Fruit fly (Drosophila melanogaster) whole organism, embryonic: ENCODE measurements around the gene Nubp1.
A peak's percentile ranks its signal among the peaks of the same experiment; 100 is the strongest.

ENCODE experiments used
- B-H1 ChIP-seq: fragments of 200-800 bp; sonication (Bioruptor generic); IDR thresholded peaks from 3 replicates; pipeline ENCODE4 v1.3.6; 2022; ENCODE audit warnings: missing biosample characterization, missing genetic modification characterization
- BtbVII ChIP-seq: fragments of 200-800 bp; sonication (Bioruptor generic); optimal IDR thresholded peaks from 3 replicates; lab custom pipeline; 2017; ENCODE audit warnings: missing biosample characterization, mild to moderate bottlenecking, missing genetic modification characterization
- Bteb2 ChIP-seq: fragments of 200-800 bp; sonication (Bioruptor generic); optimal IDR thresholded peaks from 2 replicates; lab custom pipeline; 2016; ENCODE audit warnings: missing biosample characterization, missing genetic modification characterization
- CG11085 ChIP-seq: fragments of 200-800 bp; sonication (Bioruptor generic); IDR thresholded peaks from 2 replicates; pipeline ENCODE4 v1.3.6; 2022; ENCODE audit warnings: missing biosample characterization, missing genetic modification characterization
- CG17359 ChIP-seq: fragments of 200-800 bp; sonication (Bioruptor generic); optimal IDR thresholded peaks from 3 replicates; lab custom pipeline; 2018; ENCODE audit warnings: missing biosample characterization, mild to moderate bottlenecking, missing genetic modification characterization, moderate library complexity
- CG17612 ChIP-seq: fragments of 200-800 bp; sonication (Bioruptor generic); IDR thresholded peaks from 2 replicates; pipeline ENCODE4 v1.3.6; 2022; ENCODE audit warnings: missing biosample characterization, missing genetic modification characterization
- CG18764 ChIP-seq: fragments of 200-800 bp; sonication (Bioruptor generic); optimal IDR thresholded peaks from 3 replicates; lab custom pipeline; 2016; ENCODE audit warnings: missing biosample characterization, missing genetic modification characterization
- CG2712 ChIP-seq: fragments of 200-800 bp; optimal IDR thresholded peaks from 3 replicates; lab custom pipeline; 2019; ENCODE audit warnings: missing biosample characterization, mild to moderate bottlenecking, missing genetic modification characterization, moderate library complexity
- CG31441 ChIP-seq: fragments of 200-800 bp; sonication (Bioruptor generic); IDR thresholded peaks from 2 replicates; pipeline ENCODE4 v1.3.6; 2022; ENCODE audit warnings: missing biosample characterization, missing genetic modification characterization
- CG3281 ChIP-seq: fragments of 200-800 bp; sonication (Bioruptor generic); optimal IDR thresholded peaks from 3 replicates; lab custom pipeline; 2017; ENCODE audit warnings: missing biosample characterization, mild to moderate bottlenecking, missing genetic modification characterization
- CG33213 ChIP-seq: fragments of 200-800 bp; sonication (Bioruptor generic); optimal IDR thresholded peaks from 3 replicates; lab custom pipeline; 2016; ENCODE audit warnings: missing biosample characterization, missing genetic modification characterization
- CG4424 ChIP-seq: fragments of 200-800 bp; sonication (Bioruptor generic); optimal IDR thresholded peaks from 3 replicates; lab custom pipeline; 2016; ENCODE audit warnings: missing biosample characterization, missing genetic modification characterization
- CG4707 ChIP-seq: fragments of 200-800 bp; sonication (Bioruptor generic); optimal IDR thresholded peaks from 2 replicates; lab custom pipeline; 2018; ENCODE audit warnings: missing biosample characterization, mild to moderate bottlenecking, missing genetic modification characterization, moderate library complexity
- CG4730 ChIP-seq: fragments of 200-800 bp; sonication (Bioruptor generic); IDR thresholded peaks from 2 replicates; pipeline ENCODE4 v1.3.6; 2022; ENCODE audit warnings: missing biosample characterization, missing genetic modification characterization
- CG4820 ChIP-seq: fragments of 200-800 bp; sonication (Bioruptor generic); optimal IDR thresholded peaks from 3 replicates; lab custom pipeline; 2016; ENCODE audit warnings: missing biosample characterization, missing genetic modification characterization
- CG6765 ChIP-seq: fragments of 200-800 bp; sonication (Bioruptor generic); optimal IDR thresholded peaks from 3 replicates; lab custom pipeline; 2017; ENCODE audit warnings: missing biosample characterization, mild to moderate bottlenecking, missing genetic modification characterization
- CG6791 ChIP-seq: fragments of 200-800 bp; sonication (Bioruptor generic); IDR thresholded peaks from 3 replicates; pipeline ENCODE4 v1.3.6; 2022; ENCODE audit warnings: missing biosample characterization, missing genetic modification characterization; ENCODE audit not compliant: partially characterized antibody
- CG8388 ChIP-seq: fragments of 200-800 bp; sonication (Bioruptor generic); optimal IDR thresholded peaks from 2 replicates; lab custom pipeline; 2019; ENCODE audit warnings: missing biosample characterization, mild to moderate bottlenecking, missing genetic modification characterization, moderate library complexity
- CG9727 ChIP-seq: fragments of 200-800 bp; sonication (Bioruptor generic); optimal IDR thresholded peaks from 3 replicates; lab custom pipeline; 2017; ENCODE audit warnings: missing biosample characterization, mild to moderate bottlenecking, missing genetic modification characterization
- Doc2 ChIP-seq: fragments of 200-800 bp; sonication (Bioruptor generic); IDR thresholded peaks from 2 replicates; pipeline ENCODE4 v1.3.6; 2022; ENCODE audit warnings: missing biosample characterization, missing genetic modification characterization
- Doc3 ChIP-seq: fragments of 200-800 bp; sonication (Bioruptor generic); IDR thresholded peaks from 3 replicates; pipeline ENCODE4 v1.3.6; 2022; ENCODE audit warnings: missing biosample characterization, missing genetic modification characterization; ENCODE audit not compliant: partially characterized antibody
- Dp ChIP-seq: fragments of 200-800 bp; sonication (Bioruptor generic); optimal IDR thresholded peaks from 2 replicates; lab custom pipeline; 2018; ENCODE audit warnings: missing biosample characterization, mild to moderate bottlenecking, missing genetic modification characterization, moderate library complexity
- Drgx ChIP-seq: fragments of 200-800 bp; sonication (Bioruptor generic); IDR thresholded peaks from 2 replicates; pipeline ENCODE4 v1.3.6; 2022; ENCODE audit warnings: missing biosample characterization, missing genetic modification characterization
- Hr51 ChIP-seq, 2 experiments: fragments of 200-800 bp; sonication (Bioruptor generic); optimal IDR thresholded peaks; 2 replicates in 1 of 2; 3 replicates in 1 of 2; lab custom pipeline; 2016 to 2018; ENCODE audit warnings: missing biosample characterization in 2 of 2, missing genetic modification characterization in 2 of 2, mild to moderate bottlenecking in 1 of 2, moderate library complexity in 1 of 2
- Hsf ChIP-seq: fragments of 200-800 bp; sonication (Bioruptor generic); optimal IDR thresholded peaks from 3 replicates; lab custom pipeline; 2016; ENCODE audit warnings: missing biosample characterization, missing genetic modification characterization
- PHDP ChIP-seq: fragments of 200-800 bp; sonication (Bioruptor generic); optimal IDR thresholded peaks from 3 replicates; lab custom pipeline; 2018; ENCODE audit warnings: missing biosample characterization, mild to moderate bottlenecking, missing genetic modification characterization, moderate library complexity
- Xrp1 ChIP-seq: fragments of 200-800 bp; sonication (Bioruptor generic); IDR thresholded peaks from 2 replicates; pipeline ENCODE4 v1.3.6; 2022; ENCODE audit warnings: missing biosample characterization, missing genetic modification characterization
- al ChIP-seq: fragments of 200-800 bp; sonication (Bioruptor generic); IDR thresholded peaks from 2 replicates; pipeline ENCODE4 v1.3.6; 2022; ENCODE audit warnings: missing biosample characterization, missing genetic modification characterization
- br ChIP-seq: fragments of >200 bp; optimal IDR thresholded peaks from 2 replicates; lab custom pipeline; 2017
- btn ChIP-seq: fragments of 200-800 bp; sonication (Bioruptor generic); optimal IDR thresholded peaks from 2 replicates; lab custom pipeline; 2016; ENCODE audit warnings: missing biosample characterization, missing genetic modification characterization
- cato ChIP-seq: fragments of 200-800 bp; sonication (Bioruptor generic); optimal IDR thresholded peaks from 2 replicates; lab custom pipeline; 2016; ENCODE audit warnings: missing biosample characterization, missing genetic modification characterization, borderline replicate concordance
- ems ChIP-seq: fragments of 200-800 bp; sonication (Bioruptor generic); optimal IDR thresholded peaks from 3 replicates; lab custom pipeline; 2016; ENCODE audit warnings: missing biosample characterization, missing genetic modification characterization
- gce ChIP-seq: fragments of 200-800 bp; sonication (Bioruptor generic); IDR thresholded peaks from 3 replicates; pipeline ENCODE4 v1.3.6; 2022; ENCODE audit warnings: missing biosample characterization, missing genetic modification characterization
- her ChIP-seq: fragments of 200-800 bp; sonication (Bioruptor generic); optimal IDR thresholded peaks from 2 replicates; lab custom pipeline; 2016; ENCODE audit warnings: missing biosample characterization, missing genetic modification characterization
- insv ChIP-seq, 2 experiments: fragments of 200-800 bp; sonication (Bioruptor generic); optimal IDR thresholded peaks; 3 replicates each; lab custom pipeline; 2016 to 2018; ENCODE audit warnings: missing biosample characterization in 2 of 2, missing genetic modification characterization in 2 of 2
- lab ChIP-seq: fragments of 200-800 bp; sonication (Bioruptor generic); optimal IDR thresholded peaks from 3 replicates; lab custom pipeline; 2017; ENCODE audit warnings: missing biosample characterization, missing genetic modification characterization, mild to moderate bottlenecking, moderate library complexity, missing genetic modification reagents
- luna ChIP-seq: fragments of 200-800 bp; sonication (Bioruptor generic); optimal IDR thresholded peaks from 2 replicates; lab custom pipeline; 2016; ENCODE audit warnings: missing biosample characterization, missing genetic modification characterization
- mld ChIP-seq: fragments of 200-800 bp; sonication (Bioruptor generic); IDR thresholded peaks from 3 replicates; pipeline ENCODE4 v1.3.6; 2022; ENCODE audit warnings: missing biosample characterization, missing genetic modification characterization; ENCODE audit not compliant: partially characterized antibody
- nom ChIP-seq: fragments of 200-800 bp; sonication (Bioruptor generic); optimal IDR thresholded peaks from 2 replicates; lab custom pipeline; 2017; ENCODE audit warnings: missing biosample characterization, missing genetic modification characterization, mild to moderate bottlenecking, moderate library complexity, missing genetic modification reagents
- pb ChIP-seq: fragments of 200-800 bp; sonication (Bioruptor generic); optimal IDR thresholded peaks from 3 replicates; lab custom pipeline; 2016; ENCODE audit warnings: missing biosample characterization, missing genetic modification characterization
- phol ChIP-seq: fragments of 200-800 bp; sonication (Bioruptor generic); optimal IDR thresholded peaks from 3 replicates; lab custom pipeline; 2018; ENCODE audit warnings: missing biosample characterization, mild to moderate bottlenecking, missing genetic modification characterization, moderate library complexity
- pros ChIP-seq: fragments of 200-800 bp; sonication (Bioruptor generic); optimal IDR thresholded peaks from 3 replicates; lab custom pipeline; 2019; ENCODE audit warnings: missing biosample characterization, mild to moderate bottlenecking, missing genetic modification characterization, moderate library complexity
- pzg ChIP-seq: fragments of 200-800 bp; sonication (Bioruptor generic); optimal IDR thresholded peaks from 3 replicates; lab custom pipeline; 2018; ENCODE audit warnings: missing biosample characterization, mild to moderate bottlenecking, missing genetic modification characterization, moderate library complexity
- run ChIP-seq: fragments of 200-800 bp; sonication (Bioruptor generic); optimal IDR thresholded peaks from 3 replicates; lab custom pipeline; 2018; ENCODE audit warnings: missing biosample characterization, mild to moderate bottlenecking, missing genetic modification characterization
- sima ChIP-seq: fragments of 200-800 bp; sonication (Bioruptor generic); optimal IDR thresholded peaks from 2 replicates; lab custom pipeline; 2016; ENCODE audit warnings: missing biosample characterization, missing genetic modification characterization
- slbo ChIP-seq: fragments of 200-800 bp; sonication (Bioruptor generic); IDR thresholded peaks from 2 replicates; pipeline ENCODE4 v1.3.6; 2022; ENCODE audit warnings: missing biosample characterization, missing genetic modification characterization
- tap ChIP-seq: fragments of 200-800 bp; optimal IDR thresholded peaks from 3 replicates; lab custom pipeline; 2019; ENCODE audit warnings: missing biosample characterization, mild to moderate bottlenecking, missing genetic modification characterization, moderate library complexity
- toy ChIP-seq: fragments of 200-800 bp; sonication (Bioruptor generic); IDR thresholded peaks from 2 replicates; pipeline ENCODE4 v1.3.6; 2022; ENCODE audit warnings: missing biosample characterization, missing genetic modification characterization
- unpg ChIP-seq: fragments of 200-800 bp; sonication (Bioruptor generic); optimal IDR thresholded peaks from 3 replicates; lab custom pipeline; 2018; ENCODE audit warnings: missing biosample characterization, mild to moderate bottlenecking, missing genetic modification characterization, moderate library complexity
- zen ChIP-seq: fragments of 200-800 bp; sonication (Bioruptor generic); optimal IDR thresholded peaks from 3 replicates; lab custom pipeline; 2018; ENCODE audit warnings: missing biosample characterization, mild to moderate bottlenecking, missing genetic modification characterization, moderate library complexity

The Nubp1 gene

DNA sequence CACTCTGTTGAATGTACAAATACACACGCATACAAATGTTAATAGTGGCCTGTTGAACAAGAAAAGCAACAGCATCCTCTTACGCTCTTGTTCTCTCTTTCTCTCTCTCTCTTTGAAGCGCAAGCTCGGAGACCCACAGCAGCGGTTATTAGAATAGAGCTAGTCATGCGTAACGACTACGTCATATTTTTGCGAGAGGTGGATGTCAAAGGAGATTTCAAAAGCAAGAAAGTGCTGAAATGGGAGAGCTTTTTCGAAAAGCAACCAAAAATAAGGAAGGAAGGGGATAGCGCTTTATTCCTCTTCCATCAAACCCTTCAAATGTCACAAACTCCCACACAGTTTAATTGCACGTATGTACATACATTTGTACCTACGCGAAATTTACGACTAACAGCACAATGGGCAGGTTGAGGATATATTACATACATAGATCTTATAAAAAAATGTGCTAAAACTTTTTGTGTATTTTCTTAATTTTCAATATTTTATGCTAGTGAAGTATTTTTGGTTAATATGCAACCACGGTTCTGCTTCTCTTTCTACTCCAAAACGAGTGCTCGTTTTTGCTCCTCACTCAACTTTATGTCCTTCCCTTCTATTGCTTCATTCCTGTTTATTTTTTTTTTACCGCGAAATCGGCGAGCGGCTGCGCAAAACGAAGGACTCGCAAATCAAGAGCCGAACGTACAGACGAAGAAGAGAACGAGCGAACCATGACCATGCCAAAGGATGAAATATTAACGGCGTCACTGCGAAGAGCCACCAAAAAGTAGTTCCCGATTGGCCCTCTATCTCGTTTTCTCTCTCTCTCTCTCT, 42.3 kb upstream of the Nubp1 start (continued):
- TF ChIP-seq CG31441 (GFP tag; lab: Robert Waterston, UW), result no peak
- TF ChIP-seq CG2712, result no peak
- no peak for TF ChIP-seq CG4707 (GFP tag; lab: Kevin White, UChicago)
- no peak for TF ChIP-seq pzg (GFP tag; lab: Kevin White, UChicago)
- no peak for TF ChIP-seq al
- no peak for TF ChIP-seq insv (GFP tag; optimal IDR thresholded peaks at IDR 0.05; lab: Kevin White, UChicago)
- TF ChIP-seq CG4820, result no peak
- no peak for TF ChIP-seq CG18764 (GFP tag; lab: Kevin White, UChicago)
- no peak for TF ChIP-seq CG4730 (GFP tag; lab: Robert Waterston, UW)
- peak; percentile 30 for TF ChIP-seq nom (GFP tag; lab: Kevin White, UChicago)
- TF ChIP-seq CG6765 (GFP tag; lab: Kevin White, UChicago), result no peak
- no peak for TF ChIP-seq CG33213
- no peak for TF ChIP-seq Bteb2
- no peak for TF ChIP-seq Xrp1 (GFP tag; lab: Robert Waterston, UW)
- no peak for TF ChIP-seq luna (GFP tag; lab: Kevin White, UChicago)
- peak; percentile 28 for TF ChIP-seq Hsf (GFP tag; lab: Kevin White, UChicago)
- TF ChIP-seq pros (GFP tag; lab: Kevin White, UChicago), result peak; percentile 8
- no peak for TF ChIP-seq BtbVII (GFP tag; lab: Kevin White, UChicago)
- TF ChIP-seq mld (GFP tag; lab: Robert Waterston, UW), result no peak
- peak; percentile 8 for TF ChIP-seq unpg (GFP tag; lab: Kevin White, UChicago)
- no peak for TF ChIP-seq CG17359 (tag; lab: Kevin White, UChicago)
- no peak for TF ChIP-seq btn (GFP tag; lab: Kevin White, UChicago)
- TF ChIP-seq CG17612 (GFP tag; lab: Robert Waterston, UW), result no peak
- TF ChIP-seq slbo, result peak; percentile 57
- no peak for TF ChIP-seq CG3281
- TF ChIP-seq PHDP, result peak; percentile 29
- TF ChIP-seq ems (GFP tag; lab: Kevin White, UChicago), result no peak
- TF ChIP-seq CG11085 (GFP tag; lab: Robert Waterston, UW), result no peak
- TF ChIP-seq CG9727 (GFP tag; lab: Kevin White, UChicago), result peak; percentile 49
- TF ChIP-seq Doc2, result no peak
- TF ChIP-seq toy (GFP tag; lab: Robert Waterston, UW), result no peak
- TF ChIP-seq pb (GFP tag; lab: Kevin White, UChicago), result no peak
- no peak for TF ChIP-seq Dp (GFP tag; lab: Kevin White, UChicago)
- no peak for TF ChIP-seq phol (tag; lab: Kevin White, UChicago)
- no peak for TF ChIP-seq CG4424 (GFP tag; lab: Kevin White, UChicago)
- no peak for TF ChIP-seq CG8388 (GFP tag; lab: Kevin White, UChicago)
- no peak for TF ChIP-seq tap
- TF ChIP-seq zen (tag; lab: Kevin White, UChicago), result no peak
- no peak for TF ChIP-seq run (tag; lab: Kevin White, UChicago)
- TF ChIP-seq CG6791, result no peak
- peak; percentile 27 for TF ChIP-seq lab (GFP tag; lab: Kevin White, UChicago)
- no peak for TF ChIP-seq Drgx
- no peak for TF ChIP-seq Doc3
- TF ChIP-seq br, result no peak
- no peak for TF ChIP-seq gce
- no peak for TF ChIP-seq her (GFP tag; lab: Kevin White, UChicago)
- no peak for TF ChIP-seq cato (GFP tag; lab: Kevin White, UChicago)
- peak in 1 of 2 experiments; percentile 47 for TF ChIP-seq Hr51 (GFP tag; optimal IDR thresholded peaks at IDR 0.05; lab: Kevin White, UChicago)
- TF ChIP-seq B-H1 (GFP tag; lab: Robert Waterston, UW), result no peak
- no peak for TF ChIP-seq sima (GFP tag; lab: Kevin White, UChicago)
